Worm (Caenorhabditis elegans): Measurements from ENCODE around the gene sid-3.

- no peak for TF ChIP-seq zfp-3 (GFP tag; conservative IDR thresholded peaks at IDR 0.05)
- TF ChIP-seq ama-1 (optimal IDR thresholded peaks at IDR 0.05), result no peak
- TF ChIP-seq egl-43 (GFP tag; IDR thresholded peaks at IDR 0.05), result no peak
- TF ChIP-seq snpc-4 (tag; optimal IDR thresholded peaks at IDR 0.05), result no peak
- no peak for TF ChIP-seq aly-2 (tag; optimal IDR thresholded peaks at IDR 0.05)
- no peak for TF ChIP-seq nhr-76 (tag; optimal IDR thresholded peaks at IDR 0.05)
- TF ChIP-seq unc-62 (GFP tag; optimal IDR thresholded peaks at IDR 0.05 in 1 of 2), result peak in 1 of 2 experiments; percentile 87
- TF ChIP-seq unc-62 (tag; optimal IDR thresholded peaks at IDR 0.05), result no peak
- no peak for TF ChIP-seq madf-5 (GFP tag; IDR thresholded peaks at IDR 0.05)
- TF ChIP-seq egl-27 (tag; optimal IDR thresholded peaks at IDR 0.05), result no peak
- peak in 1 of 2 experiments; percentile 57 for TF ChIP-seq mdl-1 (tag; optimal IDR thresholded peaks at IDR 0.05)
- TF ChIP-seq nhr-25 (tag; optimal IDR thresholded peaks at IDR 0.05; ENCODE audit: borderline replicate concordance, insufficient read depth), result no peak
- no peak for TF ChIP-seq unc-39 (tag; optimal IDR thresholded peaks at IDR 0.05)
- TF ChIP-seq dmd-6 (GFP tag; IDR thresholded peaks at IDR 0.05), result peak; percentile 44
These were observed 49.8 kb downstream of the sid-3 start, which contains the start of gene dhs-30 for ce11 chrX:17235749-17236561.
